Worm (Caenorhabditis elegans): ENCODE measurements around the gene F19G12.11.

F19G12.11 gene

ce11 chrX:1389382-1389983 is 36.8 kb downstream of the F19G12.11 start (continued):
- no peak for TF ChIP-seq lin-15B (tag; optimal IDR thresholded peaks at IDR 0.05)
- TF ChIP-seq unc-130 (tag; optimal IDR thresholded peaks at IDR 0.05), result no peak
- peak; percentile 91 for TF ChIP-seq fos-1 (tag; optimal IDR thresholded peaks at IDR 0.05)
- no peak for TF ChIP-seq nhr-84 (tag; optimal IDR thresholded peaks at IDR 0.05)
- TF ChIP-seq lin-35 (GFP tag; optimal IDR thresholded peaks at IDR 0.05), result peak; percentile 55 to 83
- TF ChIP-seq zag-1 (tag; optimal IDR thresholded peaks at IDR 0.05), result no peak
- peak; percentile 96 for TF ChIP-seq C16A3.4 (tag; optimal IDR thresholded peaks at IDR 0.05)
- TF ChIP-seq snpc-4 (tag; optimal IDR thresholded peaks at IDR 0.05), result peak; percentile 69
- TF ChIP-seq pqm-1 (tag; optimal IDR thresholded peaks at IDR 0.05), result no peak
- TF ChIP-seq isw-1 (GFP tag; IDR thresholded peaks at IDR 0.05), result peak; percentile 33
- TF ChIP-seq F16B12.6 (tag; optimal IDR thresholded peaks at IDR 0.05), result no peak
- TF ChIP-seq ces-1 (GFP tag; optimal IDR thresholded peaks at IDR 0.05), result no peak
- TF ChIP-seq nhr-237 (tag; optimal IDR thresholded peaks at IDR 0.05), result peak; percentile 83
- TF ChIP-seq lin-13 (GFP tag; optimal IDR thresholded peaks at IDR 0.05), result peak; percentile 86
- TF ChIP-seq nhr-47 (tag; optimal IDR thresholded peaks at IDR 0.05), result peak; percentile 98
- TF ChIP-seq egl-27 (tag; optimal IDR thresholded peaks at IDR 0.05), result peak in 1 of 2 experiments; percentile 49
- TF ChIP-seq nhr-20 (tag; optimal IDR thresholded peaks at IDR 0.05), result peak; percentile 92
- peak; percentile 75 for TF ChIP-seq grh-1 (GFP tag; IDR thresholded peaks at IDR 0.05)
- TF ChIP-seq mdl-1 (tag; optimal IDR thresholded peaks at IDR 0.05), result no peak
- peak; percentile 98 for TF ChIP-seq snu-23 (GFP tag; optimal IDR thresholded peaks at IDR 0.05)
- TF ChIP-seq ceh-82 (tag; optimal IDR thresholded peaks at IDR 0.05), result peak; percentile 65 to 88 (median 82)
- peak; percentile 91 for TF ChIP-seq nhr-71 (tag; optimal IDR thresholded peaks at IDR 0.05)
- peak; percentile 96 for TF ChIP-seq nhr-11 (tag; optimal IDR thresholded peaks at IDR 0.05)
- TF ChIP-seq aly-2 (tag; optimal IDR thresholded peaks at IDR 0.05), result peak; percentile 74
- TF ChIP-seq hlh-4 (tag; optimal IDR thresholded peaks at IDR 0.05), result no peak
- TF ChIP-seq ceh-63 (GFP tag; optimal IDR thresholded peaks at IDR 0.05), result no peak
- TF ChIP-seq egl-13 (tag; optimal IDR thresholded peaks at IDR 0.05), result peak; percentile 79
- peak; percentile 65 for TF ChIP-seq sup-37 (GFP tag; optimal IDR thresholded peaks at IDR 0.05)
- TF ChIP-seq fkh-4 (tag; optimal IDR thresholded peaks at IDR 0.05; ENCODE audit: borderline replicate concordance), result peak; percentile 84
- peak; percentile 97 for TF ChIP-seq fkh-10 (GFP tag; optimal IDR thresholded peaks at IDR 0.05)
- TF ChIP-seq ets-5 (GFP tag; IDR thresholded peaks at IDR 0.05), result no peak
- TF ChIP-seq nhr-85 (tag), result peak; percentile 87
- peak; percentile 94 for TF ChIP-seq lin-39 (tag; optimal IDR thresholded peaks at IDR 0.05)
- TF ChIP-seq dpl-1 (GFP tag; optimal IDR thresholded peaks at IDR 0.05), result peak; percentile 9 to 43 (median 19)
- peak; percentile 86 for TF ChIP-seq irx-1 (tag; optimal IDR thresholded peaks at IDR 0.05)
- no peak for TF ChIP-seq hlh-17 (GFP tag; optimal IDR thresholded peaks at IDR 0.05; ENCODE audit: borderline replicate concordance)
- peak; percentile 81 for TF ChIP-seq pax-3 (tag; optimal IDR thresholded peaks at IDR 0.05)
- no peak for TF ChIP-seq C34B4.2 (tag; optimal IDR thresholded peaks at IDR 0.05)
- peak; percentile 89 for TF ChIP-seq tbx-2 (tag; optimal IDR thresholded peaks at IDR 0.05)
- TF ChIP-seq swsn-7 (tag; optimal IDR thresholded peaks at IDR 0.05), result peak; percentile 88
- TF ChIP-seq nhr-12 (tag; optimal IDR thresholded peaks at IDR 0.05), result no peak
- no peak for TF ChIP-seq alr-1 (tag; optimal IDR thresholded peaks at IDR 0.05; ENCODE audit: borderline replicate concordance)
- peak; percentile 84 for TF ChIP-seq hpl-2 (GFP tag; optimal IDR thresholded peaks at IDR 0.05)
- TF ChIP-seq blmp-1 (tag; optimal IDR thresholded peaks at IDR 0.05), result no peak
- peak; percentile 68 for TF ChIP-seq efl-1 (optimal IDR thresholded peaks at IDR 0.05)
- TF ChIP-seq efl-1 (GFP tag; optimal IDR thresholded peaks at IDR 0.05 in 1 of 2), result peak; percentile 1 to 92
- peak; percentile 18 for TF ChIP-seq nhr-28 (tag; optimal IDR thresholded peaks at IDR 0.05)
- TF ChIP-seq efl-3 (GFP tag; optimal IDR thresholded peaks at IDR 0.05), result peak; percentile 62
- no peak for TF ChIP-seq unc-62 (GFP tag; optimal IDR thresholded peaks at IDR 0.05)
- TF ChIP-seq dsc-1 (tag; optimal IDR thresholded peaks at IDR 0.05), result peak; percentile 99
- peak; percentile 96 for TF ChIP-seq sox-4 (tag; optimal IDR thresholded peaks at IDR 0.05)
- TF ChIP-seq tlp-1 (tag; optimal IDR thresholded peaks at IDR 0.05), result no peak
- peak in 4 of 6 experiments; percentile 46 to 94 (median 68) for TF ChIP-seq elt-3 (tag; optimal IDR thresholded peaks at IDR 0.05)
